Fruit fly (Drosophila melanogaster) whole organism: Measurements from ENCODE around the gene deltaCOP.

Experiments used
- CG8478 ChIP-seq: fragments of >200 bp; optimal IDR thresholded peaks from 2 replicates; lab custom pipeline; 2018; ENCODE audit warnings: inconsistent platforms
- Dll ChIP-seq: fragments of >200 bp; optimal IDR thresholded peaks from 2 replicates; lab custom pipeline; 2017
- EcR ChIP-seq, 2 experiments: fragments of >200 bp; optimal IDR thresholded peaks; 2 replicates each; lab custom pipeline; 2017; ENCODE audit warnings: missing biosample characterization in 2 of 2, missing genetic modification characterization in 2 of 2, missing genetic modification reagents in 2 of 2
- pan ChIP-seq: fragments of >200 bp; optimal IDR thresholded peaks from 2 replicates; lab custom pipeline; 2017
- psq ChIP-seq: fragments of >200 bp; optimal IDR thresholded peaks from 2 replicates; lab custom pipeline; 2017
- usp ChIP-seq: fragments of >200 bp; optimal IDR thresholded peaks from 2 replicates; lab custom pipeline; 2017; ENCODE audit warnings: missing biosample characterization, missing genetic modification characterization, mixed read lengths

deltaCOP gene

dm6 chrX:1861620-1862184 is at the start of gene deltaCOP:
Gene deltaCOP (minus strand): TSS chrX:1861790.
- TF ChIP-seq usp (no peak), pan (lab: Kevin White, UChicago) (peak; percentile 70)

dm6 chrX:1909533-1909932 is 47.9 kb upstream of the deltaCOP start:
- TF ChIP-seq usp (no peak), CG8478 (lab: Kevin White, UChicago) (no peak), Dll (lab: Kevin White, UChicago) (no peak), EcR (GFP tag; optimal IDR thresholded peaks at IDR 0.05; lab: Kevin White, UChicago) (no peak), psq (no peak), pan (lab: Kevin White, UChicago) (no peak)

dm6 chrX:1908757-1909156 is 47.2 kb upstream of the deltaCOP start, which contains the start of the genes Edem1 and Rbcn-3B:
Gene Edem1 (minus strand): TSS chrX:1908827.
Gene Rbcn-3B (plus strand): TSS chrX:1908920.
- no peak for TF ChIP-seq EcR (GFP tag; optimal IDR thresholded peaks at IDR 0.05; lab: Kevin White, UChicago)
- TF ChIP-seq CG8478 (lab: Kevin White, UChicago): no peak
- no peak for TF ChIP-seq pan (lab: Kevin White, UChicago)
- TF ChIP-seq psq: no peak
- TF ChIP-seq Dll (lab: Kevin White, UChicago): no peak
- TF ChIP-seq usp: no peak

DNA sequence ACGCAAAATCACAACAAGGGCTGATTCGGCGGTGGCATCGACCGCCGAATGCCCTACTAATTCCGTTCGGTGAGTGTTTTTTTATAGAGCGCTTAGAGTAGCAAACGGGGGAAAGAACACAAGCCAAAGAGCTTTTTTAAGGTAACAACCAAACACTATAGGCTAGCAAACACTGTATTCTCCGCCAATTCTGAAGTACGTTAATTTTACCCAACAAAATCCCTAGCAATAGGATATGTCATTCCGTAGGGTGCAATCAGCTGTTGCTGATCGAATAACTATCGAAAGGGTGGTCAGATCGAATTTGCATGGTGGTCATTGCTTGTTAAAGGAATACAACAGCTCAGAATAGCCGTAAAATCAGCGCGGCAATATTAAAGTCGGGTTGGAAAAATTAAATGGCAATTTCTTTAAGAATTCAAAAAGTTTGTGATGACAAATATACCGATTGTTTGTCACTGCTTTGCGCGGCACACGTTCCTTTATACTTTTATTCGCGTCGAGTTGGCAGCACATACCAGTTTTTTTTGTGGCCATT is 46.2 kb upstream of the deltaCOP start, which contains the start of gene mip130:
mip130 (plus strand) TSS at position 513 of the 538 bp plus-strand sequence.
- no peak for TF ChIP-seq usp

DNA sequence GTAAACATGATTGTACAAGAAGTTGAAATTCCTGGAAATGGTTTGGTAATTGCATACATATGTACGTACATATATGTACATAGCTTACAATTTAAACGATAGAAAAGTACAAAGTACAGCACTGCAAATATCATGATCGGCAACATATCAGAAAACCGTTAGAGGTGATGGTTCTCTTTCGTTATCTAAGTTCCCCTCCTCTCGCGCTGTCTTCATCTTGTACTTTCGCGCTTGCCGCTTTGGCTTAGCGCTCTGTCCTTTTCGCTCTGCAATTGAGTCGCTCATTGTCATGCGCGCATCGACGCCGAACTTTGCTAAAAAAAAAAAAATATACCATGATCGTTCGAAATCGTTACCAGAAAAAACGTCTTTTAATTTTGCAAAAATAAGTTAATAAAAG is 42.4 kb upstream of the deltaCOP start:
- no peak for TF ChIP-seq CG8478 (lab: Kevin White, UChicago)
- TF ChIP-seq usp: no peak
- TF ChIP-seq EcR (GFP tag; optimal IDR thresholded peaks at IDR 0.05; lab: Kevin White, UChicago): no peak
- no peak for TF ChIP-seq pan (lab: Kevin White, UChicago)

DNA sequence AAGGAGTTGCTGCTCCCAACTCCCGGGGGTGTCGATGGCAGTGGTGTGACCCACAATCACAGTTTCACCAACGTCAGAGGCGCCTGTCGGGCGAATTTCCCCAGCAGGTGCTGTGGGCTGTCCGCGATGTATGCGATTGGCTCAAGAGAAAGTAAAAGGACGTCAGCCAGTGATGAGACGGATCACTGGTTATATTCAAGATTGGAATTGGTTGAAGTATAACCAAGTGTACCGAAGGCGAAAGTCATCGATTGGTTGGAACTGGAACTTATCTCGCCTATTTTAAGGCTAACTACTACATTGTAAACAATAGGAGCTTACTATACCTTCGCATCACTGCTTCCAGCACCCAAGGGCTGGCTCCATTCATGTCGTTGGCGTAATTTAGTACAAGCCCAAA is 41.5 kb upstream of the deltaCOP start, which contains the start of gene CG32801:
CG32801 (minus strand) TSS at position 101 of the 400 bp plus-strand sequence.
- TF ChIP-seq usp (no peak), CG8478 (lab: Kevin White, UChicago) (no peak), pan (lab: Kevin White, UChicago) (no peak), Dll (lab: Kevin White, UChicago) (no peak), EcR (GFP tag; optimal IDR thresholded peaks at IDR 0.05; lab: Kevin White, UChicago) (no peak), psq (no peak)

dm6 chrX:1901605-1902136 is 40.1 kb upstream of the deltaCOP start, which contains the start of gene Ldaf1:
Gene Ldaf1 (minus strand): TSS chrX:1901911.
- TF ChIP-seq CG8478 (lab: Kevin White, UChicago) (no peak), psq (no peak), Dll (lab: Kevin White, UChicago) (no peak), pan (lab: Kevin White, UChicago) (no peak)

- TF ChIP-seq psq (no peak), Dll (lab: Kevin White, UChicago) (no peak), EcR (GFP tag; optimal IDR thresholded peaks at IDR 0.05; lab: Kevin White, UChicago) (no peak), CG8478 (lab: Kevin White, UChicago) (no peak), pan (lab: Kevin White, UChicago) (no peak), usp (no peak)
Observed at dm6 chrX:1900123-1900818, 38.7 kb upstream of the deltaCOP start, which contains the start of gene arm. Gene arm (minus strand): TSS chrX:1900646.

- peak; percentile 34 for TF ChIP-seq Dll (lab: Kevin White, UChicago)
- TF ChIP-seq EcR (GFP tag; optimal IDR thresholded peaks at IDR 0.05; lab: Kevin White, UChicago): no peak
Observed at dm6 chrX:1899445-1900085, 38.0 kb upstream of the deltaCOP start.

- TF ChIP-seq EcR (GFP tag; optimal IDR thresholded peaks at IDR 0.05; lab: Kevin White, UChicago) (no peak), psq (no peak), CG8478 (lab: Kevin White, UChicago) (no peak), usp (no peak), Dll (lab: Kevin White, UChicago) (no peak), pan (lab: Kevin White, UChicago) (no peak)
Observed at dm6 chrX:1897384-1897783, 35.8 kb upstream of the deltaCOP start.

- TF ChIP-seq EcR (GFP tag; optimal IDR thresholded peaks at IDR 0.05; lab: Kevin White, UChicago): no peak
Observed at dm6 chrX:1893532-1893931, 31.9 kb upstream of the deltaCOP start.

- no peak for TF ChIP-seq usp
- no peak for TF ChIP-seq Dll (lab: Kevin White, UChicago)
- TF ChIP-seq pan (lab: Kevin White, UChicago): no peak
- TF ChIP-seq EcR (GFP tag; optimal IDR thresholded peaks at IDR 0.05; lab: Kevin White, UChicago): no peak
- no peak for TF ChIP-seq psq
- no peak for TF ChIP-seq CG8478 (lab: Kevin White, UChicago)
Observed at dm6 chrX:1889926-1890325, 28.3 kb upstream of the deltaCOP start, which contains the start of the genes trr and mRpL16. Gene trr (minus strand): TSS chrX:1889950. Gene mRpL16 (plus strand): TSS chrX:1890256.
